Fruit fly (Drosophila melanogaster) whole organism, embryonic: ENCODE data around the gene Tcs3.

Source experiments
- Abd-B ChIP-seq: fragments of 200-800 bp; sonication (Bioruptor generic); optimal IDR thresholded peaks from 2 replicates; lab custom pipeline; 2018; ENCODE audit warnings: missing biosample characterization, mild to moderate bottlenecking, missing genetic modification characterization, moderate library complexity
- Aef1 ChIP-seq: fragments of 200-800 bp; sonication (Bioruptor generic); IDR thresholded peaks from 3 replicates; pipeline ENCODE4 v1.3.6; 2022; ENCODE audit warnings: missing biosample characterization, missing genetic modification characterization
- Antp ChIP-seq: fragments of 200-800 bp; sonication (Bioruptor generic); optimal IDR thresholded peaks from 3 replicates; lab custom pipeline; 2016; ENCODE audit warnings: missing biosample characterization, missing genetic modification characterization
- C15 ChIP-seq: fragments of 200-800 bp; sonication (Bioruptor generic); IDR thresholded peaks from 3 replicates; pipeline ENCODE4 v1.3.6; 2022; ENCODE audit warnings: missing biosample characterization, missing genetic modification characterization
- CG11696 ChIP-seq: fragments of 200-800 bp; sonication (Bioruptor generic); IDR thresholded peaks from 2 replicates; pipeline ENCODE4 v1.3.6; 2022; ENCODE audit warnings: missing biosample characterization, missing genetic modification characterization
- CG12219 ChIP-seq: fragments of 200-800 bp; sonication (Bioruptor generic); optimal IDR thresholded peaks from 3 replicates; lab custom pipeline; 2018; ENCODE audit warnings: missing biosample characterization, mild to moderate bottlenecking, missing genetic modification characterization
- CG12391 ChIP-seq: fragments of 200-800 bp; sonication (Bioruptor generic); optimal IDR thresholded peaks from 3 replicates; lab custom pipeline; 2018; ENCODE audit warnings: missing biosample characterization, mild to moderate bottlenecking, missing genetic modification characterization, moderate library complexity
- CG12769 ChIP-seq: fragments of 200-800 bp; sonication (Bioruptor generic); optimal IDR thresholded peaks from 2 replicates; lab custom pipeline; 2019; ENCODE audit warnings: missing biosample characterization, mild to moderate bottlenecking, missing genetic modification characterization, moderate library complexity
- CG16815 ChIP-seq: fragments of 200-800 bp; sonication (Bioruptor generic); optimal IDR thresholded peaks from 3 replicates; lab custom pipeline; 2017; ENCODE audit warnings: missing biosample characterization, mild to moderate bottlenecking, missing genetic modification characterization
- CG17829 ChIP-seq: fragments of 200-800 bp; optimal IDR thresholded peaks from 2 replicates; lab custom pipeline; 2019; ENCODE audit warnings: missing biosample characterization, mild to moderate bottlenecking, missing genetic modification characterization, moderate library complexity
- CG17912 ChIP-seq: fragments of 200-800 bp; sonication (Bioruptor generic); optimal IDR thresholded peaks from 2 replicates; lab custom pipeline; 2018; ENCODE audit warnings: missing biosample characterization, mild to moderate bottlenecking, missing genetic modification characterization
- CG2129 ChIP-seq: fragments of 200-800 bp; sonication (Bioruptor generic); IDR thresholded peaks from 2 replicates; pipeline ENCODE4 v1.3.6; 2022; ENCODE audit warnings: missing biosample characterization, missing genetic modification characterization; ENCODE audit not compliant: partially characterized antibody
- CG2875 ChIP-seq: fragments of 200-800 bp; sonication (Bioruptor generic); optimal IDR thresholded peaks from 2 replicates; lab custom pipeline; 2017; ENCODE audit warnings: missing biosample characterization, mild to moderate bottlenecking, missing genetic modification characterization, missing genetic modification reagents
- CG32532 ChIP-seq: fragments of 200-800 bp; sonication (Bioruptor generic); IDR thresholded peaks from 2 replicates; pipeline ENCODE4 v1.3.6; 2022; ENCODE audit warnings: missing biosample characterization, missing genetic modification characterization
- CG32772 ChIP-seq: fragments of 200-800 bp; sonication (Bioruptor generic); IDR thresholded peaks from 2 replicates; pipeline ENCODE4 v1.3.6; 2022; ENCODE audit warnings: missing biosample characterization, missing genetic modification characterization
- CG34422 ChIP-seq: fragments of 200-800 bp; sonication (Bioruptor generic); IDR thresholded peaks from 3 replicates; pipeline ENCODE4 v1.3.6; 2022; ENCODE audit warnings: missing biosample characterization, missing genetic modification characterization
- CG3838 ChIP-seq: fragments of 200-800 bp; sonication (Bioruptor generic); optimal IDR thresholded peaks from 3 replicates; lab custom pipeline; 2016; ENCODE audit warnings: missing biosample characterization, missing genetic modification characterization
- CG3995 ChIP-seq: fragments of 200-800 bp; sonication (Bioruptor generic); optimal IDR thresholded peaks from 3 replicates; lab custom pipeline; 2016; ENCODE audit warnings: missing biosample characterization, missing genetic modification characterization
- CG5245 ChIP-seq: fragments of 200-800 bp; sonication (Bioruptor generic); optimal IDR thresholded peaks from 3 replicates; lab custom pipeline; 2016; ENCODE audit warnings: missing biosample characterization, missing genetic modification characterization
- CG5953 ChIP-seq: fragments of 200-800 bp; sonication (Bioruptor generic); IDR thresholded peaks from 2 replicates; pipeline ENCODE4 v1.3.6; 2022; ENCODE audit warnings: missing biosample characterization, missing genetic modification characterization
- CG6654 ChIP-seq: fragments of 200-800 bp; sonication (Bioruptor generic); optimal IDR thresholded peaks from 2 replicates; lab custom pipeline; 2017; ENCODE audit warnings: missing biosample characterization, mild to moderate bottlenecking, missing genetic modification characterization
- CG8924 ChIP-seq: fragments of 200-800 bp; optimal IDR thresholded peaks from 3 replicates; lab custom pipeline; 2019; ENCODE audit warnings: missing biosample characterization, mild to moderate bottlenecking, missing genetic modification characterization, moderate library complexity
- CG9932 ChIP-seq: fragments of 200-800 bp; sonication (Bioruptor generic); IDR thresholded peaks from 2 replicates; pipeline ENCODE4 v1.3.6; 2022; ENCODE audit warnings: missing biosample characterization, missing genetic modification characterization
- Deaf1 ChIP-seq: fragments of 200-800 bp; optimal IDR thresholded peaks from 3 replicates; lab custom pipeline; 2019; ENCODE audit warnings: missing biosample characterization, mild to moderate bottlenecking, missing genetic modification characterization, moderate library complexity
- Doc2 ChIP-seq: fragments of 200-800 bp; sonication (Bioruptor generic); IDR thresholded peaks from 2 replicates; pipeline ENCODE4 v1.3.6; 2022; ENCODE audit warnings: missing biosample characterization, missing genetic modification characterization
- Ets65A ChIP-seq: fragments of 200-800 bp; sonication (Bioruptor generic); peaks from one replicate; lab custom pipeline; 2016; ENCODE audit warnings: missing biosample characterization, missing genetic modification characterization
- Hmr ChIP-seq: fragments of 200-800 bp; sonication (Bioruptor generic); optimal IDR thresholded peaks from 3 replicates; lab custom pipeline; 2017; ENCODE audit warnings: mild to moderate bottlenecking, missing biosample characterization, missing genetic modification reagents, missing genetic modification characterization
- Lim3 ChIP-seq: fragments of 200-800 bp; sonication (Bioruptor generic); IDR thresholded peaks from 2 replicates; pipeline ENCODE4 v1.3.6; 2022; ENCODE audit warnings: missing biosample characterization, missing genetic modification characterization
- Mad ChIP-seq: fragments of 200-800 bp; sonication (Bioruptor generic); optimal IDR thresholded peaks from 2 replicates; lab custom pipeline; 2016; ENCODE audit warnings: missing biosample characterization, missing genetic modification characterization
- Mes4 ChIP-seq: fragments of 200-800 bp; sonication (Bioruptor generic); optimal IDR thresholded peaks from 2 replicates; lab custom pipeline; 2016; ENCODE audit warnings: missing biosample characterization, missing genetic modification characterization
- NFAT ChIP-seq: fragments of 200-800 bp; sonication (Bioruptor generic); IDR thresholded peaks from 2 replicates; pipeline ENCODE4 v1.3.6; 2022; ENCODE audit warnings: missing biosample characterization, missing genetic modification characterization
- Oli ChIP-seq: fragments of 200-800 bp; sonication (Bioruptor generic); optimal IDR thresholded peaks from 2 replicates; lab custom pipeline; 2018; ENCODE audit warnings: missing biosample characterization, mild to moderate bottlenecking, missing genetic modification characterization, moderate library complexity
- Sox100B ChIP-seq: fragments of 200-800 bp; sonication (Bioruptor generic); optimal IDR thresholded peaks from 3 replicates; lab custom pipeline; 2018; ENCODE audit warnings: missing biosample characterization, mild to moderate bottlenecking, missing genetic modification characterization
- Sry-β ChIP-seq: fragments of 200-800 bp; sonication (Bioruptor generic); optimal IDR thresholded peaks from 2 replicates; lab custom pipeline; 2018; ENCODE audit warnings: missing biosample characterization, mild to moderate bottlenecking, missing genetic modification characterization, moderate library complexity
- amos ChIP-seq: fragments of 200-800 bp; sonication (Bioruptor generic); IDR thresholded peaks from 2 replicates; pipeline ENCODE4 v1.3.6; 2022; ENCODE audit warnings: missing biosample characterization, missing genetic modification characterization; ENCODE audit not compliant: partially characterized antibody
- bigmax ChIP-seq: fragments of 200-800 bp; sonication (Bioruptor generic); optimal IDR thresholded peaks from 2 replicates; lab custom pipeline; 2018; ENCODE audit warnings: missing biosample characterization, mild to moderate bottlenecking, missing genetic modification characterization
- chif ChIP-seq, 2 experiments: fragments of 200-800 bp; sonication (Bioruptor generic); optimal IDR thresholded peaks; 3 replicates each; lab custom pipeline; 2016; ENCODE audit warnings: missing biosample characterization in 2 of 2, missing genetic modification characterization in 2 of 2
- crc ChIP-seq: fragments of 200-800 bp; sonication (Bioruptor generic); optimal IDR thresholded peaks from 2 replicates; lab custom pipeline; 2016; ENCODE audit warnings: missing biosample characterization, missing genetic modification characterization
- emc ChIP-seq: fragments of 200-800 bp; sonication (Bioruptor generic); optimal IDR thresholded peaks from 2 replicates; lab custom pipeline; 2016; ENCODE audit warnings: missing biosample characterization, missing genetic modification characterization
- fd64A ChIP-seq: fragments of 200-800 bp; sonication (Bioruptor generic); optimal IDR thresholded peaks from 3 replicates; lab custom pipeline; 2018; ENCODE audit warnings: missing biosample characterization, mild to moderate bottlenecking, missing genetic modification characterization
- gfzf ChIP-seq: fragments of 200-800 bp; sonication (Bioruptor generic); optimal IDR thresholded peaks from 2 replicates; lab custom pipeline; 2016; ENCODE audit warnings: missing biosample characterization, mild to moderate bottlenecking, missing genetic modification characterization, moderate library complexity
- grau ChIP-seq: fragments of 200-800 bp; optimal IDR thresholded peaks from 3 replicates; lab custom pipeline; 2019; ENCODE audit warnings: missing biosample characterization, mild to moderate bottlenecking, missing genetic modification characterization, moderate library complexity
- gsb ChIP-seq: fragments of 200-800 bp; sonication (Bioruptor generic); IDR thresholded peaks from 2 replicates; pipeline ENCODE4 v1.3.6; 2022; ENCODE audit warnings: missing biosample characterization, missing genetic modification characterization
- jumu ChIP-seq: fragments of 200-800 bp; sonication (Bioruptor generic); optimal IDR thresholded peaks from 3 replicates; lab custom pipeline; 2016; ENCODE audit warnings: missing biosample characterization, missing genetic modification characterization
- oc ChIP-seq: fragments of 200-800 bp; sonication (Bioruptor generic); optimal IDR thresholded peaks from 2 replicates; lab custom pipeline; 2018; ENCODE audit warnings: missing biosample characterization, mild to moderate bottlenecking, missing genetic modification characterization, moderate library complexity
- pan ChIP-seq, 4 experiments: fragments of >200 bp in 3 of 4; fragments of 200-800 bp in 1 of 4; sonication (Bioruptor generic) in 1 of 4; optimal IDR thresholded peaks in 3 of 4; IDR thresholded peaks in 1 of 4; 2 replicates each; pipeline versions ENCODE4 v1.3.6 to Lab custom; 2017 to 2022; ENCODE audit warnings: missing biosample characterization in 2 of 4, missing genetic modification characterization in 2 of 4, mixed read lengths in 1 of 4
- repo ChIP-seq: fragments of 200-800 bp; sonication (Bioruptor generic); optimal IDR thresholded peaks from 2 replicates; lab custom pipeline; 2016; ENCODE audit warnings: missing biosample characterization, missing genetic modification characterization
- ro ChIP-seq: fragments of 200-800 bp; sonication (Bioruptor generic); IDR thresholded peaks from 2 replicates; pipeline ENCODE4 v1.3.6; 2022; ENCODE audit warnings: missing biosample characterization, missing genetic modification characterization
- slou ChIP-seq: fragments of 200-800 bp; sonication (Bioruptor generic); optimal IDR thresholded peaks from 3 replicates; lab custom pipeline; 2016; ENCODE audit warnings: missing biosample characterization, missing genetic modification characterization
- z ChIP-seq: fragments of 200-800 bp; sonication (Bioruptor generic); IDR thresholded peaks from 3 replicates; pipeline ENCODE4 v1.3.6; 2022; ENCODE audit warnings: missing biosample characterization, missing genetic modification characterization
- zen2 ChIP-seq: fragments of 200-800 bp; sonication (Bioruptor generic); IDR thresholded peaks from 3 replicates; pipeline ENCODE4 v1.3.6; 2022; ENCODE audit warnings: missing biosample characterization, missing genetic modification characterization; ENCODE audit not compliant: partially characterized antibody

Gene Tcs3

DNA sequence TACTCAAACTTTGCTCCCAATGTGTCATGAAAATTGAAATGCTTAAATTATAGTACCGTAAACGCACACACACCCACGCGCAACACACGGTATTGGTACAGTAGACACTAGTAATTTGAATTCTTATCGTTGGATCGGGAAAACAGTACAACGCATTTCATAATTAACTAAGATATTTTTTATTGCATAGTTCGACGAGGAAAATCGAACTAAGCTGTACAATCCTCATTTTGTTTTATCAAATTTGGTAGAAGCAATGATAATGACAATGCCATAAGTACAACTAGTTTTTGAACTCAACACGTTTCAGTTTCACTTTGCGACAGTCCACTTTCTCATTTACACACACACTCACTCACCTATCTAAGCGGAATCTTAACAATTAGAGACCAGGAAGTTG, 29.0 kb downstream of the Tcs3 start (continued):
- TF ChIP-seq CG5953 (no peak), fd64A (GFP tag; lab: Kevin White, UChicago) (peak; percentile 23), crc (GFP tag; lab: Kevin White, UChicago) (peak; percentile 12), bigmax (GFP tag; lab: Kevin White, UChicago) (no peak), CG3995 (GFP tag; lab: Kevin White, UChicago) (peak; percentile 1), jumu (GFP tag; lab: Kevin White, UChicago) (peak; percentile 57), chif (GFP tag; optimal IDR thresholded peaks at IDR 0.05; lab: Kevin White, UChicago) (peak; percentile 32 to 62), Aef1 (peak; percentile 42; the same call in 1 of the 3 replicates), CG17912 (GFP tag; lab: Kevin White, UChicago) (no peak), emc (GFP tag; lab: Kevin White, UChicago) (no peak), CG11696 (GFP tag; lab: Robert Waterston, UW) (no peak), Antp (GFP tag; lab: Kevin White, UChicago) (peak; percentile 55), CG12769 (tag; lab: Kevin White, UChicago) (peak; percentile 86), slou (GFP tag; lab: Kevin White, UChicago) (no peak), z (no peak), Deaf1 (tag; lab: Kevin White, UChicago) (no peak), oc (tag; lab: Kevin White, UChicago) (no peak), Sox100B (GFP tag; lab: Kevin White, UChicago) (peak; percentile 64), zen2 (no peak), repo (no peak), grau (peak; percentile 99), CG2875 (GFP tag; lab: Kevin White, UChicago) (peak; percentile 19), CG12391 (tag; lab: Kevin White, UChicago) (peak; percentile 62), CG12219 (peak; percentile 65), pan (optimal IDR thresholded peaks at IDR 0.05; lab: Kevin White, UChicago) (no peak), pan (GFP tag; optimal IDR thresholded peaks at IDR 0.05 in 1 of 2, IDR thresholded peaks at IDR 0.05 in 1 of 2) (peak in 1 of 2 experiments; percentile 54), CG6654 (GFP tag; lab: Kevin White, UChicago) (no peak), ro (GFP tag; lab: Robert Waterston, UW) (no peak), C15 (GFP tag; lab: Robert Waterston, UW) (no peak), CG32532 (GFP tag; lab: Robert Waterston, UW) (peak; percentile 74), Hmr (GFP tag; lab: Kevin White, UChicago) (peak; percentile 71), CG8924 (tag; lab: Kevin White, UChicago) (peak; percentile 71), Abd-B (peak; percentile 21), CG16815 (peak; percentile 63), amos (GFP tag; lab: Robert Waterston, UW) (no peak), gsb (GFP tag; lab: Robert Waterston, UW) (peak; percentile 52), CG5245 (GFP tag; lab: Kevin White, UChicago) (peak; percentile 49), Lim3 (GFP tag; lab: Robert Waterston, UW) (no peak), Mad (no peak), gfzf (GFP tag; lab: Kevin White, UChicago) (no peak), CG2129 (GFP tag; lab: Robert Waterston, UW) (no peak), NFAT (GFP tag; lab: Robert Waterston, UW) (peak; percentile 38; the same call in 1 of the 2 replicates), Sry-β (GFP tag; lab: Kevin White, UChicago) (no peak), CG3838 (no peak), Ets65A (GFP tag; lab: Kevin White, UChicago) (peak; percentile 61), CG32772 (GFP tag; lab: Robert Waterston, UW) (no peak), CG9932 (GFP tag; lab: Robert Waterston, UW) (peak; percentile 79), CG17829 (peak; percentile 66), Doc2 (no peak), CG34422 (GFP tag; lab: Robert Waterston, UW) (peak; percentile 36; the same call in 1 of the 3 replicates), Oli (tag; lab: Kevin White, UChicago) (peak; percentile 72), Mes4 (GFP tag; lab: Kevin White, UChicago) (no peak)
